Fruit fly (Drosophila melanogaster): ENCODE data around the gene mats.

The mats gene

dm6 chr3R:22410537-22411360 lies 10.2 kb upstream of the mats start, which contains the start of the genes CG13850 and lqfR (continued):
- TF ChIP-seq CG6163 (GFP tag; IDR thresholded peaks at IDR 0.05) (peak; percentile 61; the same call in 1 of the 3 replicates), Ets96B (tag; optimal IDR thresholded peaks at IDR 0.05) (peak; percentile 6), Hr4 (GFP tag; optimal IDR thresholded peaks at IDR 0.05) (no peak), CG1621 (tag; optimal IDR thresholded peaks at IDR 0.05) (no peak), OdsH (GFP tag; optimal IDR thresholded peaks at IDR 0.05) (no peak), svp (GFP tag) (peak; percentile 88), esn (GFP tag; optimal IDR thresholded peaks at IDR 0.05) (peak; percentile 87), CG15336 (GFP tag; IDR thresholded peaks at IDR 0.05) (no peak), dsx (GFP tag; optimal IDR thresholded peaks at IDR 0.05; ENCODE audit: poor library complexity, severe bottlenecking) (no peak), lz (GFP tag; optimal IDR thresholded peaks at IDR 0.05) (peak; percentile 81), pdm3 (GFP tag; optimal IDR thresholded peaks at IDR 0.05) (peak; percentile 84), CG11902 (GFP tag; optimal IDR thresholded peaks at IDR 0.05) (peak; percentile 72), Sox102F (GFP tag; optimal IDR thresholded peaks at IDR 0.05) (no peak), topi (GFP tag; optimal IDR thresholded peaks at IDR 0.05) (peak; percentile 80), CG31627 (GFP tag; optimal IDR thresholded peaks at IDR 0.05) (peak; percentile 83), Hr39 (GFP tag; optimal IDR thresholded peaks at IDR 0.05) (peak; percentile 80), CG3919 (GFP tag; optimal IDR thresholded peaks at IDR 0.05) (peak; percentile 74), Sox15 (GFP tag; optimal IDR thresholded peaks at IDR 0.05) (peak; percentile 70), CG32006 (GFP tag; optimal IDR thresholded peaks at IDR 0.05) (no peak), Blimp-1 (GFP tag; optimal IDR thresholded peaks at IDR 0.05) (peak; percentile 50), Lpt (GFP tag; optimal IDR thresholded peaks at IDR 0.05) (peak; percentile 39), CG16779 (tag; optimal IDR thresholded peaks at IDR 0.05) (no peak), CG7368 (GFP tag; optimal IDR thresholded peaks at IDR 0.05) (no peak), Eip78C (GFP tag) (peak; percentile 91), salr (GFP tag; optimal IDR thresholded peaks at IDR 0.05) (no peak), CG6854 (GFP tag; optimal IDR thresholded peaks at IDR 0.05) (no peak), net (GFP tag; optimal IDR thresholded peaks at IDR 0.05) (peak; percentile 55), Smox (GFP tag; optimal IDR thresholded peaks at IDR 0.05) (peak; percentile 72), CG6808 (GFP tag; optimal IDR thresholded peaks at IDR 0.05) (no peak), CG10669 (GFP tag; optimal IDR thresholded peaks at IDR 0.05) (no peak), CG34406 (GFP tag; optimal IDR thresholded peaks at IDR 0.05) (peak; percentile 65)

DNA sequence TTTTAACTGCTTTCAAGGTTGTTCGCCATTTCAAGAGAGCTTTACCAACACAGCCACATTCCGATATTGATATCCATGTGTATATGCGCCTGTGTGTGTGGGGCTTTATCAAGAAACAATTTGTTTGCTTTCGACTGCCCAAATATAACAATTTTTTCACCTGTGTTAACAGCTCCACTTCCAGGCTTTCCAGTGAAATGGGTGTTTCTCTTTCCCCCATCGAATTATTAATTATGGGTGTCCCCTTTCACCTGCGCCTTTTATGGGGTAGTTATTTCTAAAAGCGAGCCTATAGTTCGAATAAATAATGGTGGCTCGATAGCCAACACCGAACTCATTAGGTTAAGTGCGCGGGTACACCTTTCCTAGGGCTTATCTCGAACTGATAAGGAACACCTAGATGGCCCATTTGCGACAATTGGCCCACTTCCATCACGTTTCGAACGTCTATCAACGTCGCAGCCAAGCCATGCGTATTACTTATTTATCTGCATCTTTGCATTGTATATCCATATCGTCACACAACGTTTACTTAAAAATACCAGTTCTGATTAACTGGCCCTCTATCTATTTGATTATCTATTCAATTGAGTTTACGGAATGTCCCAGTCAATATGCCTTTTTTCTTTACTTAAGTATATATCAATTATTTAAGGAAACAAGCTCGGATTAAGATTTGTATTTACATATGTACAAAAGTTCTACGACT lies 8.9 kb upstream of the mats start:
- TF ChIP-seq Met (GFP tag; optimal IDR thresholded peaks at IDR 0.05) (no peak), Ets96B (tag; optimal IDR thresholded peaks at IDR 0.05) (no peak), pdm3 (GFP tag; optimal IDR thresholded peaks at IDR 0.05) (no peak), Eip78C (GFP tag) (peak; percentile 27), fkh (GFP tag; optimal IDR thresholded peaks at IDR 0.05) (peak; percentile 86), vri (GFP tag; optimal IDR thresholded peaks at IDR 0.05) (peak; percentile 27), cyc (GFP tag; optimal IDR thresholded peaks at IDR 0.05) (no peak), svp (GFP tag) (peak; percentile 73)

DNA sequence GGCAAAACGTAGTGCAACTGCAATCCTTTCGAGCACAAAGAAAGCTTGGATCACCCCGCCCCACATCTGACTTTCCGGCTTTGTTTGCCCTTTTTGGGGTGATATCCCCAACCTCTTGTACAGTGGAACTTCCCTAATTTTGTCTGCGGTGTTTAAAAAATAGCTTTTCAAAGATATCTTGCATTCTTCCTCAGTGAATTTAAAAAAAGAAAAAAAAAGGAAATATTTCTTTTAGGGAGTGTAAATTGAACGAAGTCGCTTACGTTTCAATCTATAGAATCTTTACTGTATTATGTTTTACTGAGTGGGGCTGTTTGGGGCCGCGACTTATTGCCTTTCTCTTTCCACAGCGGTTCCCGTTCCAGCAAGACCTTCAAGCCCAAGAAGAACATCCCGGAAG lies 657 bp downstream of the mats start:
- TF ChIP-seq Eip75B (GFP tag; optimal IDR thresholded peaks at IDR 0.05) (peak; percentile 85), Met (GFP tag; optimal IDR thresholded peaks at IDR 0.05) (peak; percentile 84), Sox14 (GFP tag; optimal IDR thresholded peaks at IDR 0.05) (peak; percentile 75), CG6854 (GFP tag; optimal IDR thresholded peaks at IDR 0.05) (no peak), OdsH (GFP tag; optimal IDR thresholded peaks at IDR 0.05) (no peak), CG3032 (tag; optimal IDR thresholded peaks at IDR 0.05) (peak; percentile 61), lz (GFP tag; optimal IDR thresholded peaks at IDR 0.05) (peak; percentile 82), CG10669 (GFP tag; optimal IDR thresholded peaks at IDR 0.05) (peak; percentile 23), CG10631 (GFP tag; optimal IDR thresholded peaks at IDR 0.05) (no peak), Sox102F (GFP tag; optimal IDR thresholded peaks at IDR 0.05) (peak; percentile 80), salr (GFP tag; optimal IDR thresholded peaks at IDR 0.05) (no peak), net (GFP tag; optimal IDR thresholded peaks at IDR 0.05) (peak; percentile 61), vri (GFP tag; optimal IDR thresholded peaks at IDR 0.05) (peak; percentile 45), fd85E (GFP tag; optimal IDR thresholded peaks at IDR 0.05) (no peak), CG8632 (GFP tag; optimal IDR thresholded peaks at IDR 0.05) (peak; percentile 71), CG8119 (GFP tag; IDR thresholded peaks at IDR 0.05) (peak; percentile 59; the same call in 2 of the 3 replicates), Sox15 (GFP tag; optimal IDR thresholded peaks at IDR 0.05) (peak; percentile 47), esn (GFP tag; optimal IDR thresholded peaks at IDR 0.05) (peak; percentile 86), ss (GFP tag; optimal IDR thresholded peaks at IDR 0.05) (peak in 1 of 2 experiments; percentile 39), Smox (GFP tag; optimal IDR thresholded peaks at IDR 0.05) (peak; percentile 79), CG8319 (GFP tag; optimal IDR thresholded peaks at IDR 0.05) (peak; percentile 61), acj6 (GFP tag; optimal IDR thresholded peaks at IDR 0.05) (peak; percentile 72)
